Worm (Caenorhabditis elegans) whole organism, L2 larva: ENCODE results near the gene rnf-121.

ENCODE experiments used
- C34F6.9 ChIP-seq: fragments of 150-350 bp; optimal IDR thresholded peaks from 2 replicates; lab custom pipeline; 2014; ENCODE audit warnings: missing biosample characterization, missing genetic modification characterization
- F13H6.1 ChIP-seq: sonication (generic microtip); optimal IDR thresholded peaks from 2 replicates; lab custom pipeline; 2016; ENCODE audit warnings: missing genetic modification characterization, missing compliant biosample characterization
- Y55F3AM.14 ChIP-seq: fragments of 200-800 bp; sonication (Bioruptor generic); optimal IDR thresholded peaks from 2 replicates; lab custom pipeline; 2018; ENCODE audit warnings: mild to moderate bottlenecking, missing genetic modification characterization, missing compliant biosample characterization
- ZK546.5 ChIP-seq: sonication (generic microtip); optimal IDR thresholded peaks from 2 replicates; lab custom pipeline; 2017; ENCODE audit warnings: missing biosample characterization, missing genetic modification characterization
- blmp-1 ChIP-seq: sonication (generic microtip); optimal IDR thresholded peaks from 2 replicates; lab custom pipeline; 2017; ENCODE audit warnings: missing genetic modification characterization, mild to moderate bottlenecking, missing compliant biosample characterization, antibody characterized with exemption, moderate library complexity; ENCODE audit not compliant: insufficient read depth
- ceh-16 ChIP-seq: fragments of 150-350 bp; optimal IDR thresholded peaks from 2 replicates; lab custom pipeline; 2014; ENCODE audit warnings: missing biosample characterization, missing genetic modification characterization
- ceh-82 ChIP-seq: fragments of 150-350 bp; optimal IDR thresholded peaks from 2 replicates; lab custom pipeline; 2014; ENCODE audit warnings: missing biosample characterization, missing genetic modification characterization
- dmd-4 ChIP-seq: sonication (generic microtip); optimal IDR thresholded peaks from 2 replicates; lab custom pipeline; 2017; ENCODE audit warnings: missing biosample characterization, missing genetic modification characterization
- egl-27 ChIP-seq: sonication (generic microtip); optimal IDR thresholded peaks from 3 replicates; lab custom pipeline; 2017; ENCODE audit warnings: missing biosample characterization, missing genetic modification reagents, missing genetic modification characterization
- elt-1 ChIP-seq: fragments of 150-350 bp; optimal IDR thresholded peaks from 2 replicates; lab custom pipeline; 2014; ENCODE audit warnings: missing biosample characterization, missing genetic modification characterization
- elt-3 ChIP-seq: sonication (generic microtip); optimal IDR thresholded peaks from 2 replicates; lab custom pipeline; 2017; ENCODE audit warnings: missing biosample characterization, missing genetic modification characterization
- gmeb-1 ChIP-seq: fragments of 150-350 bp; optimal IDR thresholded peaks from 2 replicates; lab custom pipeline; 2014; ENCODE audit warnings: missing biosample characterization, missing genetic modification characterization
- lin-11 ChIP-seq: fragments of 150-350 bp; sonication (generic microtip); optimal IDR thresholded peaks from 2 replicates; lab custom pipeline; 2014; ENCODE audit warnings: missing biosample characterization, missing genetic modification characterization, inconsistent platforms, mixed read lengths
- lin-39 ChIP-seq: fragments of 150-350 bp; optimal IDR thresholded peaks from 2 replicates; lab custom pipeline; 2014; ENCODE audit warnings: missing biosample characterization, missing genetic modification reagents, missing genetic modification characterization
- lsy-2 ChIP-seq, 2 experiments: fragments of 150-350 bp in 1 of 2; sonication (generic microtip) in 1 of 2; optimal IDR thresholded peaks; 2 replicates each; lab custom pipeline; 2014 to 2017; ENCODE audit warnings: missing biosample characterization in 2 of 2, missing genetic modification characterization in 2 of 2
- mab-5 ChIP-seq: fragments of 150-350 bp; optimal IDR thresholded peaks from 2 replicates; lab custom pipeline; 2014; ENCODE audit warnings: missing biosample characterization, missing genetic modification characterization
- mbf-1 ChIP-seq: sonication (generic microtip); optimal IDR thresholded peaks from 2 replicates; lab custom pipeline; 2017; ENCODE audit warnings: missing biosample characterization, missing genetic modification characterization
- mdl-1 ChIP-seq, 2 experiments: fragments of 150-350 bp in 1 of 2; sonication (generic microtip) in 1 of 2; optimal IDR thresholded peaks; 2 replicates each; lab custom pipeline; 2017; ENCODE audit warnings: missing biosample characterization in 2 of 2, missing genetic modification characterization in 2 of 2
- nhr-10 ChIP-seq: sonication (generic microtip); optimal IDR thresholded peaks from 2 replicates; lab custom pipeline; 2017; ENCODE audit warnings: missing biosample characterization, missing genetic modification characterization
- nhr-12 ChIP-seq: fragments of 150-350 bp; optimal IDR thresholded peaks from 2 replicates; lab custom pipeline; 2014; ENCODE audit warnings: missing biosample characterization, missing genetic modification characterization
- nhr-21 ChIP-seq: fragments of 150-350 bp; optimal IDR thresholded peaks from 2 replicates; lab custom pipeline; 2014; ENCODE audit warnings: missing biosample characterization, missing genetic modification characterization
- nhr-23 ChIP-seq: fragments of 150-350 bp; optimal IDR thresholded peaks from 2 replicates; lab custom pipeline; 2014; ENCODE audit warnings: missing biosample characterization, missing genetic modification reagents, missing genetic modification characterization
- nhr-237 ChIP-seq: fragments of 150-350 bp; optimal IDR thresholded peaks from 2 replicates; lab custom pipeline; 2014; ENCODE audit warnings: missing biosample characterization, missing genetic modification characterization
- nhr-25 ChIP-seq: fragments of 150-350 bp; sonication (generic microtip); optimal IDR thresholded peaks from 3 replicates; lab custom pipeline; 2014; ENCODE audit warnings: missing biosample characterization, missing genetic modification characterization
- nhr-6 ChIP-seq: fragments of 150-350 bp; optimal IDR thresholded peaks from 2 replicates; lab custom pipeline; 2014; ENCODE audit warnings: missing biosample characterization, missing genetic modification characterization
- peb-1 ChIP-seq: fragments of 150-350 bp; optimal IDR thresholded peaks from 2 replicates; lab custom pipeline; 2014; ENCODE audit warnings: missing biosample characterization, missing genetic modification characterization
- sem-4 ChIP-seq: fragments of 150-350 bp; optimal IDR thresholded peaks from 2 replicates; lab custom pipeline; 2014; ENCODE audit warnings: missing biosample characterization, missing genetic modification reagents, missing genetic modification characterization
- skn-1 ChIP-seq: sonication (generic microtip); optimal IDR thresholded peaks from 2 replicates; lab custom pipeline; 2017; ENCODE audit warnings: missing biosample characterization, missing genetic modification characterization
- sma-3 ChIP-seq: sonication (generic microtip); optimal IDR thresholded peaks from 2 replicates; lab custom pipeline; 2016; ENCODE audit warnings: missing genetic modification reagents, missing genetic modification characterization, missing compliant biosample characterization
- sma-9 ChIP-seq, 2 experiments: fragments of 150-350 bp in 1 of 2; sonication (generic microtip) in 1 of 2; optimal IDR thresholded peaks; 2 replicates each; lab custom pipeline; 2014 to 2016; ENCODE audit warnings: missing genetic modification characterization in 2 of 2, mild to moderate bottlenecking in 1 of 2, missing biosample characterization in 1 of 2, missing compliant biosample characterization in 1 of 2, missing genetic modification reagents in 1 of 2, moderate library complexity in 1 of 2
- snpc-4 ChIP-seq: fragments of 150-350 bp; optimal IDR thresholded peaks from 2 replicates; lab custom pipeline; 2014; ENCODE audit warnings: missing biosample characterization, missing genetic modification characterization
- unc-55 ChIP-seq: fragments of 150-350 bp; sonication (generic microtip); optimal IDR thresholded peaks from 3 replicates; lab custom pipeline; 2014; ENCODE audit warnings: missing biosample characterization, missing genetic modification reagents, missing genetic modification characterization
- unc-62 ChIP-seq: fragments of 150-350 bp; optimal IDR thresholded peaks from 2 replicates; lab custom pipeline; 2014; ENCODE audit warnings: missing biosample characterization, missing genetic modification reagents, missing genetic modification characterization
- zag-1 ChIP-seq: fragments of 150-350 bp; optimal IDR thresholded peaks from 2 replicates; lab custom pipeline; 2014; ENCODE audit warnings: missing biosample characterization, missing genetic modification characterization
- ztf-1 ChIP-seq: fragments of 200-800 bp; sonication (Bioruptor generic); conservative IDR thresholded peaks from 2 replicates; pipeline ENCODE4 v1.3.6; 2022; ENCODE audit warnings: missing genetic modification characterization, missing compliant biosample characterization
- ztf-11 ChIP-seq: sonication (generic microtip); optimal IDR thresholded peaks from 2 replicates; lab custom pipeline; 2017; ENCODE audit warnings: missing biosample characterization, missing genetic modification characterization
- ztf-4 ChIP-seq: fragments of 150-350 bp; optimal IDR thresholded peaks from 2 replicates; lab custom pipeline; 2014; ENCODE audit warnings: missing biosample characterization, missing genetic modification characterization

Gene rnf-121

DNA sequence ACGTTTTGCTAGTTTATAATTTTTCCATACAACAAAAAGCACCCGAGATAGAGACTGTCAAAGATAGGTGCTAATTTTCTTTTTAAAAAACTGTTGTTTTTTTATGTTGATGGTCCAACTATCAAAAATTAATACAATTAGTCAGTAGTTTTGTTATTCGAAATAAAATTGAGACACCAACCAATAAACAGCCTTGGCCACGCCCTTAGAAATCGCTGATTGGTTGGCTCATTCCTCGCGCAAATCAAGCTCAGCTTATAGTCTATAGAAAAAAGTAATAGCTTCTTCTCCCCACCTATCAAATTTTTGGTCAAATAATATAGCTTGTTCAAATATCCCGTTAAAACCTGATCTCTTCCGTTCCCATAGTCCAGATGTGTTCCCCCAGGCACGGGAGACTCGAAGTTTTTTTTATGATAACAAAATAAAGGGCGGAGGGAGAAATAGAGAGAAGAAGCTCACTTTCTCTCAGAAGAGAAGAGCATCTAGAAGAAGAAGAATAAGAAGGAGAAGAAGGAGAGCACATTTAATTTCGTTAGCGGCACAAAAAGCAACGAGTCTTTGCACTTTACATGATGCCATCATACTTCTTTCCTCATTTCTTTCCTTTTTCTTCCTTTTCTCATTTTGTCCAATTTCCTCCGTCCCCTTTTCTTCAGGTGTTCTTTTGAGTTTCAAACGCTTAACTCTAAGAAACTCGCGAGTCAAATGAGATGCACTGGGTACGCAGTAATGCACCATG, 38.8 kb downstream of the rnf-121 start:
- TF ChIP-seq ZK546.5 (no peak), nhr-25 (tag; lab: Kevin White, UChicago) (no peak), nhr-12 (tag; lab: Kevin White, UChicago) (no peak), ceh-16 (tag; lab: Kevin White, UChicago) (no peak), lsy-2 (tag; optimal IDR thresholded peaks at IDR 0.05; lab: Kevin White, UChicago) (peak in 1 of 2 experiments; percentile 1), ztf-1 (GFP tag; lab: Robert Waterston, UW) (no peak), dmd-4 (no peak), zag-1 (tag; lab: Kevin White, UChicago) (peak; percentile 51), skn-1 (tag; lab: Kevin White, UChicago) (no peak), elt-3 (tag; lab: Kevin White, UChicago) (no peak), peb-1 (tag; lab: Kevin White, UChicago) (no peak)

DNA sequence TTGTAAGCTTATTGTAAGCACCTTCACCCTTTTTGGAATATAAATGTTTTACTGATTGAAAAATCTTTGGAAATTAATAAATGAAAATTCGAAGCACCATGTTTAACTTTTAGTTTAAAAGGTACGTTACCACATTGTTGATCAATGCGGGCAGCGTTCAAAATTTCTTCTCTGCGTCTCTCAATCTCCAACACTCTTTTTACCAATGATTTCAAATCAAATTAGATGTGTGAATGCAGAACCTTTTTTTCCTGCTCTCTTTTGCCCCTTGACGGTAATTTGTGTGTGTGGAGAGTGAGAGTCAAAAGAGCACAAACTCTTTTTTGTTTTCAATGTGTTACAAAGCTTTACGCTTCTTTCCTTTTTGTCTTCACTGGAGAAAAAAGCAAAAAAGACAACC, 46.9 kb downstream of the rnf-121 start:
- TF ChIP-seq ceh-82 (tag; lab: Kevin White, UChicago) (no peak), mdl-1 (tag; optimal IDR thresholded peaks at IDR 0.05; lab: Kevin White, UChicago) (no peak), nhr-10 (no peak), unc-62 (GFP tag; lab: Kevin White, UChicago) (no peak), F13H6.1 (no peak), snpc-4 (no peak), elt-1 (no peak), ZK546.5 (no peak), nhr-25 (tag; lab: Kevin White, UChicago) (no peak), ceh-16 (tag; lab: Kevin White, UChicago) (no peak), lin-11 (tag; lab: Kevin White, UChicago) (no peak)

DNA sequence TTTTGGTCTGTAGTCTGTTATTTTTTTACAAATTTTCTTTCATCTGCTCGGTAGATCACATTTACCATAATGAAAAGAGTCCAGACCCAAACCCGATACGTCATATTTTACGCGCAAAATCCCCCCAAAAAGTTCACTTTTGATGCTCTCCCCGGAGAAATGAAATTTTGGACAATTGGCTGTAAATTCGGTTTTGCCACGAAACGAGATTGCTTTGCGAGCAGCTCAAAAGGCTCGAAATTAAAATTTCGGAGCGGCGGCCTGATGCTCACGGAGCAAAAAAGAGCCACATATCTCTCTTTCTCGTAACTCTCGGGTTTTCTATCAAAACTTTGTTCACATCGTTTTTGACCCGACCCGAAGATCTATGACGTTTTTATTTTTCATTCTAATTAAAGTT, 47.5 kb downstream of the rnf-121 start:
- TF ChIP-seq mbf-1 (tag; lab: Kevin White, UChicago) (no peak), ztf-4 (tag; lab: Kevin White, UChicago) (no peak), unc-62 (GFP tag; lab: Kevin White, UChicago) (no peak)

DNA sequence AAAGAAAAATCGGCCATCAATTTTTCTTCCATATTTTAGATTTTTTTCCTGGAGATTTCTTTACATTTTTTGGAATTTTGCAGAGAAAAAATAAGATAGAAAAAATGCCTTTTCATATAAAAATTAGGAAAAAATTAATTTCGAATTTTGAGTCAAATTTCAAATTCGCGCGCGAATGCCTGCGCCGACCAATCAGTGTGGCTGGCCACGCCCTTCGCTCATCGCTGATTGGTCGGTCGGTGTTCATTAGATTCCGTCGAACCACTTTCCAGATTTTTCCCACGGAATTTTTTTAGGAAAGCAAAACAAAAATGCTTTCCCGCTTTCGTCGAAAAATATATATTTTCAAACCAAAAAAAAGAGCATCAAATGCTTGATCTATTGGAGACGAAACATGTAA, 50.4 kb downstream of the rnf-121 start:
- no peak for TF ChIP-seq ZK546.5
- TF ChIP-seq mbf-1 (tag; lab: Kevin White, UChicago), result no peak
- TF ChIP-seq Y55F3AM.14 (GFP tag; lab: Kevin White, UChicago), result no peak
- no peak for TF ChIP-seq ztf-11 (tag; lab: Kevin White, UChicago)
- no peak for TF ChIP-seq lin-39 (tag; lab: Kevin White, UChicago)
- TF ChIP-seq nhr-6 (tag; lab: Kevin White, UChicago), result no peak
- no peak for TF ChIP-seq ztf-4 (tag; lab: Kevin White, UChicago)
- no peak for TF ChIP-seq mab-5 (tag; lab: Kevin White, UChicago)

DNA sequence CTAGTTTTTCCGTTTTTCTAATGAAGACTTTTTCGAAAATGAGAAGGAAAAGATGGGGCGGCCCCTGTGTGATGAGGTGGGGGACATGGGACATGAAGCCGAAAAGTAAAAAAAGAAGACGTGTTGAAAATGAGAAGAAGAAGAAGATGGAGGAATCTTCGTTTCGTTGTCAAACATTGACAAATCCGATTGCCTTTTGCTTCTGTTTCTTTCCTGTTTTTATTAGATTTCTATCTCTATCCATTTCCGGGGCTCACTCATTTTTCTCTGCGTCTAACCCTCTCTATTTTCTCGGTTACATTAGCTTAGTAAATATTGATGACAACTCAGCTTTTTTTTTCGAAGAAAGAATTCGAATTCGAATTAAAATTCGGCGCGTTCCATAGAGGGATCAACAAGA, 51.0 kb downstream of the rnf-121 start:
- TF ChIP-seq blmp-1 (tag; lab: Kevin White, UChicago) (no peak), skn-1 (tag; lab: Kevin White, UChicago) (no peak), nhr-237 (tag; lab: Kevin White, UChicago) (no peak), nhr-23 (tag; lab: Kevin White, UChicago) (no peak), lin-39 (tag; lab: Kevin White, UChicago) (no peak), sma-3 (GFP tag; lab: Kevin White, UChicago) (no peak), sma-9 (GFP tag; optimal IDR thresholded peaks at IDR 0.05; lab: Kevin White, UChicago) (no peak), sma-9 (tag; optimal IDR thresholded peaks at IDR 0.05; lab: Kevin White, UChicago) (no peak), nhr-21 (tag; lab: Kevin White, UChicago) (no peak), snpc-4 (no peak), zag-1 (tag; lab: Kevin White, UChicago) (no peak), unc-55 (GFP tag; lab: Kevin White, UChicago) (no peak), ztf-4 (tag; lab: Kevin White, UChicago) (no peak), sem-4 (no peak), egl-27 (tag; lab: Kevin White, UChicago) (no peak), lin-11 (tag; lab: Kevin White, UChicago) (no peak), gmeb-1 (no peak), C34F6.9 (tag; lab: Kevin White, UChicago) (no peak)
- TF ChIP-seq, all 48 proteins: peak for 0
